Fruit fly (Drosophila melanogaster) whole organism, wandering third instar larva: Measurements from ENCODE around the gene Vinc.

Source experiments
- Abd-B ChIP-seq: fragments of >200 bp; optimal IDR thresholded peaks from 2 replicates; lab custom pipeline; 2017; ENCODE audit warnings: missing biosample characterization, missing genetic modification characterization
- br ChIP-seq: fragments of 200-800 bp; sonication (Bioruptor generic); optimal IDR thresholded peaks from 2 replicates; lab custom pipeline; 2016; ENCODE audit warnings: missing biosample characterization, missing genetic modification characterization
- h ChIP-seq: fragments of 200-800 bp; sonication (Bioruptor generic); optimal IDR thresholded peaks from 3 replicates; lab custom pipeline; 2016; ENCODE audit warnings: missing biosample characterization, mild to moderate bottlenecking, missing genetic modification characterization
- psq ChIP-seq: fragments of 200-800 bp; sonication (Bioruptor generic); optimal IDR thresholded peaks from 3 replicates; lab custom pipeline; 2017; ENCODE audit warnings: missing biosample characterization, mild to moderate bottlenecking, missing genetic modification characterization, moderate library complexity

DNA sequence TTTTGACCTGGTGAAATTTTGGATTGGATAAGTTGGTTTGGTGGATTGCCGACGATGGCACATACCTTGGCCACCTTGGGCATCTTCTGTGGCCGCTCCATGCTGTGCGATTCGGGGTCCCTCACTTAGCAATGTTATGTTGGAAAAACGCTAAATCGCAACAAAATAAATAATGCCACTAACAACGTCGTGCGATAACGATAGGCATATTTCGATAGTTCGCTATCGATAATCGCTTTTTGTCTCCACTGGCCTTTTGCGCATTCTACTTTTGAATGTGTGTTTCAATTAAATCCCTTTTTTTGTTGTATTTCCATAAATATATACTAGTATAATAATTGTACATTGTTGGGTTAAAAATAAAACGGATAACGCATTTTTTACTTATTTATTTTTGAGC lies 27.4 kb upstream of the Vinc start, which contains the start of gene crn:
- TF ChIP-seq h (GFP tag; lab: Kevin White, UChicago) = no peak
- no peak for TF ChIP-seq Abd-B (GFP tag; lab: Kevin White, UChicago)
- no peak for TF ChIP-seq br (GFP tag; lab: Kevin White, UChicago)
- no peak for TF ChIP-seq psq (GFP tag; lab: Kevin White, UChicago)
